Worm (Caenorhabditis elegans) whole organism, L3 larva: ENCODE results near the gene unc-104.

ENCODE experiments used
- elt-1 ChIP-seq: fragments of 150-350 bp; optimal IDR thresholded peaks from 2 replicates; lab custom pipeline; 2014; ENCODE audit warnings: missing biosample characterization, missing genetic modification characterization
- lin-15B ChIP-seq: fragments of 150-350 bp; optimal IDR thresholded peaks from 2 replicates; lab custom pipeline; 2014; ENCODE audit warnings: missing biosample characterization, missing genetic modification characterization
- lin-39 ChIP-seq: fragments of 150-350 bp; optimal IDR thresholded peaks from 2 replicates; lab custom pipeline; 2018; ENCODE audit warnings: missing biosample characterization, missing genetic modification reagents, missing genetic modification characterization
- mdl-1 ChIP-seq: fragments of 150-350 bp; optimal IDR thresholded peaks from 2 replicates; lab custom pipeline; 2014; ENCODE audit warnings: missing biosample characterization, missing genetic modification characterization
- nhr-28 ChIP-seq: fragments of 150-350 bp; optimal IDR thresholded peaks from 2 replicates; lab custom pipeline; 2014; ENCODE audit warnings: missing biosample characterization, missing genetic modification characterization
- nhr-76 ChIP-seq: fragments of 150-350 bp; sonication (generic microtip); optimal IDR thresholded peaks from 5 replicates; lab custom pipeline; 2014; ENCODE audit warnings: missing biosample characterization, missing genetic modification characterization
- nhr-77 ChIP-seq: fragments of 150-350 bp; optimal IDR thresholded peaks from 2 replicates; lab custom pipeline; 2014; ENCODE audit warnings: missing biosample characterization, missing genetic modification characterization
- pha-4 ChIP-seq: fragments of 150-350 bp; optimal IDR thresholded peaks from 2 replicates; lab custom pipeline; 2014; ENCODE audit warnings: missing biosample characterization, missing genetic modification reagents, missing genetic modification characterization
- snpc-4 ChIP-seq: fragments of 150-350 bp; optimal IDR thresholded peaks from 2 replicates; lab custom pipeline; 2014; ENCODE audit warnings: missing biosample characterization, missing genetic modification characterization
- unc-39 ChIP-seq: sonication (generic microtip); optimal IDR thresholded peaks from 4 replicates; lab custom pipeline; 2017; ENCODE audit warnings: missing biosample characterization, missing genetic modification characterization
- unc-62 ChIP-seq: fragments of 150-350 bp; sonication (generic microtip); optimal IDR thresholded peaks from 4 replicates; lab custom pipeline; 2014; ENCODE audit warnings: missing biosample characterization, missing genetic modification reagents, missing genetic modification characterization
- zag-1 ChIP-seq: fragments of 150-350 bp; optimal IDR thresholded peaks from 2 replicates; lab custom pipeline; 2014; ENCODE audit warnings: missing biosample characterization, missing genetic modification characterization

DNA sequence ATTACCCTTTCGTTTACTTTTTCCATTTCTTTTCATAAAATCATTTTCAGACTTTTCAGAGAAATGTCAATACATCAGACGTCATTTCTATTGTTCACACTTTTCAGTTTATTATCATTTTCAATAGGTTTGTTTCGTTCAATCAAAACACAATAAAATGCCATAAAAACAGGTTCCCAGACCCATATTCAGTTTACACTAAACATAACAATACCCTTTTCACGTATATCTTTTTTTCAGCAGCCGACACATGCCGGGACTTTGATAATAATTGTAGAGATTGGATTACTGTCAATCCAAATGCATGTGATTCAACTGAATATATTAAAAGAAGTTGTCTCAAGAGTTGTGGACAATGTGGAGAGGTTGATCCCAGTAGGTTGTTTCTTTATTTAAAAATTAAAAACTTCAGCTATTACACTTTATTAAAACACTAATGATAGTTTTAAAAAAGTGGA lies 4.9 kb upstream of the unc-104 start, which contains the start of gene C15F1.1:
- TF ChIP-seq lin-39 (no peak), unc-39 (tag; lab: Kevin White, UChicago) (no peak), nhr-77 (tag; lab: Kevin White, UChicago) (no peak), elt-1 (tag; lab: Kevin White, UChicago) (no peak), snpc-4 (tag; lab: Kevin White, UChicago) (peak; percentile 77), zag-1 (tag; lab: Kevin White, UChicago) (no peak), unc-62 (no peak), mdl-1 (tag; lab: Kevin White, UChicago) (no peak), pha-4 (tag; lab: Kevin White, UChicago) (no peak), nhr-28 (no peak), nhr-76 (no peak), lin-15B (no peak)
